Fruit fly (Drosophila melanogaster) whole organism, embryonic: ENCODE measurements around the gene SecCl.

Source experiments
- ATbp ChIP-seq: fragments of 200-800 bp; sonication (Bioruptor generic); optimal IDR thresholded peaks from 2 replicates; lab custom pipeline; 2017; ENCODE audit warnings: missing biosample characterization, mild to moderate bottlenecking, missing genetic modification characterization, missing genetic modification reagents
- Aef1 ChIP-seq: fragments of 200-800 bp; sonication (Bioruptor generic); IDR thresholded peaks from 3 replicates; pipeline ENCODE4 v1.3.6; 2022; ENCODE audit warnings: missing biosample characterization, missing genetic modification characterization
- Antp ChIP-seq: fragments of 200-800 bp; sonication (Bioruptor generic); optimal IDR thresholded peaks from 3 replicates; lab custom pipeline; 2016; ENCODE audit warnings: missing biosample characterization, missing genetic modification characterization
- Blimp-1 ChIP-seq: fragments of 200-800 bp; sonication (Bioruptor generic); optimal IDR thresholded peaks from 3 replicates; lab custom pipeline; 2018; ENCODE audit warnings: missing biosample characterization, missing genetic modification characterization, mild to moderate bottlenecking, moderate library complexity, missing genetic modification reagents
- CG10147 ChIP-seq: fragments of 200-800 bp; sonication (Bioruptor generic); optimal IDR thresholded peaks from 2 replicates; lab custom pipeline; 2019; ENCODE audit warnings: missing biosample characterization, mild to moderate bottlenecking, missing genetic modification characterization, moderate library complexity
- CG10209 ChIP-seq: fragments of 200-800 bp; sonication (Bioruptor generic); optimal IDR thresholded peaks from 3 replicates; lab custom pipeline; 2017; ENCODE audit warnings: missing biosample characterization, mild to moderate bottlenecking, missing genetic modification characterization, missing genetic modification reagents
- CG10654 ChIP-seq: fragments of 200-800 bp; sonication (Bioruptor generic); optimal IDR thresholded peaks from 2 replicates; lab custom pipeline; 2016; ENCODE audit warnings: missing biosample characterization, missing genetic modification characterization
- CG11398 ChIP-seq: fragments of 200-800 bp; sonication (Bioruptor generic); optimal IDR thresholded peaks from 2 replicates; lab custom pipeline; 2016; ENCODE audit warnings: missing biosample characterization, missing genetic modification characterization
- CG11456 ChIP-seq: fragments of 200-800 bp; sonication (Bioruptor generic); IDR thresholded peaks from 3 replicates; pipeline ENCODE4 v1.3.6; 2022; ENCODE audit warnings: missing biosample characterization, missing genetic modification characterization
- CG12104 ChIP-seq: fragments of 200-800 bp; sonication (Bioruptor generic); optimal IDR thresholded peaks from 3 replicates; lab custom pipeline; 2016; ENCODE audit warnings: missing biosample characterization, missing genetic modification characterization
- CG12391 ChIP-seq: fragments of 200-800 bp; sonication (Bioruptor generic); optimal IDR thresholded peaks from 3 replicates; lab custom pipeline; 2018; ENCODE audit warnings: missing biosample characterization, mild to moderate bottlenecking, missing genetic modification characterization, moderate library complexity
- CG12942 ChIP-seq: fragments of 200-800 bp; sonication (Bioruptor generic); optimal IDR thresholded peaks from 3 replicates; lab custom pipeline; 2016; ENCODE audit warnings: missing biosample characterization, missing genetic modification characterization
- CG16779 ChIP-seq: fragments of 200-800 bp; sonication (Bioruptor generic); IDR thresholded peaks from 2 replicates; pipeline ENCODE4 v1.3.6; 2022; ENCODE audit warnings: missing biosample characterization, missing genetic modification characterization
- CG17829 ChIP-seq: fragments of 200-800 bp; optimal IDR thresholded peaks from 2 replicates; lab custom pipeline; 2019; ENCODE audit warnings: missing biosample characterization, mild to moderate bottlenecking, missing genetic modification characterization, moderate library complexity
- CG18262 ChIP-seq: fragments of 200-800 bp; optimal IDR thresholded peaks from 3 replicates; lab custom pipeline; 2019; ENCODE audit warnings: missing biosample characterization, mild to moderate bottlenecking, missing genetic modification characterization, moderate library complexity
- CG3163 ChIP-seq: fragments of 200-800 bp; sonication (Bioruptor generic); optimal IDR thresholded peaks from 3 replicates; lab custom pipeline; 2016; ENCODE audit warnings: missing biosample characterization, missing genetic modification characterization
- CG5953 ChIP-seq: fragments of 200-800 bp; sonication (Bioruptor generic); IDR thresholded peaks from 2 replicates; pipeline ENCODE4 v1.3.6; 2022; ENCODE audit warnings: missing biosample characterization, missing genetic modification characterization
- CG6175 ChIP-seq: fragments of 200-800 bp; sonication (Bioruptor generic); IDR thresholded peaks from 3 replicates; pipeline ENCODE4 v1.3.6; 2022; ENCODE audit warnings: missing biosample characterization, missing genetic modification characterization
- CG6272 ChIP-seq: fragments of 200-800 bp; sonication (Bioruptor generic); IDR thresholded peaks from 2 replicates; pipeline ENCODE4 v1.3.6; 2022; ENCODE audit warnings: missing biosample characterization, missing genetic modification characterization
- CG6654 ChIP-seq: fragments of 200-800 bp; sonication (Bioruptor generic); optimal IDR thresholded peaks from 2 replicates; lab custom pipeline; 2017; ENCODE audit warnings: missing biosample characterization, mild to moderate bottlenecking, missing genetic modification characterization
- CG7372 ChIP-seq: fragments of 200-800 bp; sonication (Bioruptor generic); IDR thresholded peaks from 2 replicates; pipeline ENCODE4 v1.3.6; 2022; ENCODE audit warnings: missing biosample characterization, missing genetic modification characterization
- CG8388 ChIP-seq: fragments of 200-800 bp; sonication (Bioruptor generic); optimal IDR thresholded peaks from 2 replicates; lab custom pipeline; 2019; ENCODE audit warnings: missing biosample characterization, mild to moderate bottlenecking, missing genetic modification characterization, moderate library complexity
- CG9609 ChIP-seq: fragments of 200-800 bp; sonication (Bioruptor generic); optimal IDR thresholded peaks from 3 replicates; lab custom pipeline; 2016; ENCODE audit warnings: missing biosample characterization, missing genetic modification characterization
- Dfd ChIP-seq, 2 experiments: fragments of >200 bp; optimal IDR thresholded peaks; 2 replicates each; lab custom pipeline; 2017; ENCODE audit warnings: missing biosample characterization in 2 of 2, missing genetic modification characterization in 2 of 2
- Dip3 ChIP-seq: fragments of 200-800 bp; sonication (Bioruptor generic); optimal IDR thresholded peaks from 3 replicates; lab custom pipeline; 2016; ENCODE audit warnings: missing biosample characterization, missing genetic modification characterization
- Lpt ChIP-seq: fragments of >200 bp; optimal IDR thresholded peaks from 2 replicates; lab custom pipeline; 2018; ENCODE audit warnings: missing biosample characterization, missing genetic modification characterization
- MTF-1 ChIP-seq: fragments of 200-800 bp; sonication (Bioruptor generic); optimal IDR thresholded peaks from 2 replicates; lab custom pipeline; 2018; ENCODE audit warnings: missing biosample characterization, mild to moderate bottlenecking, missing genetic modification characterization, borderline replicate concordance
- Nf-YB ChIP-seq: fragments of 200-800 bp; sonication (Bioruptor generic); optimal IDR thresholded peaks from 3 replicates; lab custom pipeline; 2019; ENCODE audit warnings: missing biosample characterization, mild to moderate bottlenecking, missing genetic modification characterization, moderate library complexity
- Side ChIP-seq: fragments of 200-800 bp; sonication (Bioruptor generic); optimal IDR thresholded peaks from 2 replicates; lab custom pipeline; 2016; ENCODE audit warnings: missing biosample characterization, missing genetic modification characterization
- Six4 ChIP-seq: fragments of 200-800 bp; sonication (Bioruptor generic); optimal IDR thresholded peaks from 2 replicates; lab custom pipeline; 2016; ENCODE audit warnings: missing biosample characterization, missing genetic modification characterization
- bigmax ChIP-seq: fragments of 200-800 bp; sonication (Bioruptor generic); optimal IDR thresholded peaks from 2 replicates; lab custom pipeline; 2018; ENCODE audit warnings: missing biosample characterization, mild to moderate bottlenecking, missing genetic modification characterization
- cas ChIP-seq: fragments of 200-800 bp; sonication (Bioruptor generic); IDR thresholded peaks from 2 replicates; pipeline ENCODE4 v1.3.6; 2022; ENCODE audit warnings: missing biosample characterization, missing genetic modification characterization
- chm ChIP-seq: fragments of 200-800 bp; sonication (Bioruptor generic); IDR thresholded peaks from 2 replicates; pipeline ENCODE4 v1.3.6; 2022; ENCODE audit warnings: missing biosample characterization, missing genetic modification characterization
- corto ChIP-seq: fragments of 200-800 bp; sonication (Bioruptor generic); optimal IDR thresholded peaks from 2 replicates; lab custom pipeline; 2016; ENCODE audit warnings: missing biosample characterization, mild to moderate bottlenecking, missing genetic modification characterization, moderate library complexity
- crc ChIP-seq: fragments of 200-800 bp; sonication (Bioruptor generic); optimal IDR thresholded peaks from 2 replicates; lab custom pipeline; 2016; ENCODE audit warnings: missing biosample characterization, missing genetic modification characterization
- crp ChIP-seq, 2 experiments: fragments of 200-800 bp; sonication (Bioruptor generic); optimal IDR thresholded peaks; 2 replicates in 1 of 2; 3 replicates in 1 of 2; lab custom pipeline; 2017; ENCODE audit warnings: missing biosample characterization in 2 of 2, missing genetic modification characterization in 2 of 2, mild to moderate bottlenecking in 1 of 2, moderate library complexity in 1 of 2
- cwo ChIP-seq: fragments of 200-800 bp; sonication (Bioruptor generic); optimal IDR thresholded peaks from 3 replicates; lab custom pipeline; 2017; ENCODE audit warnings: missing biosample characterization, missing genetic modification characterization, mild to moderate bottlenecking, moderate library complexity, missing genetic modification reagents
- eyg ChIP-seq: fragments of 200-800 bp; sonication (Bioruptor generic); optimal IDR thresholded peaks from 3 replicates; lab custom pipeline; 2016; ENCODE audit warnings: missing biosample characterization, missing genetic modification characterization
- gem ChIP-seq: fragments of 200-800 bp; sonication (Bioruptor generic); optimal IDR thresholded peaks from 2 replicates; lab custom pipeline; 2019; ENCODE audit warnings: missing biosample characterization, mild to moderate bottlenecking, missing genetic modification characterization, moderate library complexity
- ham ChIP-seq: fragments of 200-800 bp; sonication (Bioruptor generic); IDR thresholded peaks from 2 replicates; pipeline ENCODE4 v1.3.6; 2022; ENCODE audit warnings: missing biosample characterization, missing genetic modification characterization
- kah ChIP-seq: fragments of 200-800 bp; sonication (Bioruptor generic); optimal IDR thresholded peaks from 2 replicates; lab custom pipeline; 2018; ENCODE audit warnings: missing biosample characterization, mild to moderate bottlenecking, missing genetic modification characterization
- kay ChIP-seq: fragments of 200-800 bp; sonication (Bioruptor generic); optimal IDR thresholded peaks from 2 replicates; lab custom pipeline; 2016; ENCODE audit warnings: missing biosample characterization, missing genetic modification characterization
- onecut ChIP-seq: fragments of 200-800 bp; sonication (Bioruptor generic); IDR thresholded peaks from 2 replicates; pipeline ENCODE4 v1.3.6; 2022; ENCODE audit warnings: missing biosample characterization, missing genetic modification characterization
- pb ChIP-seq: fragments of 200-800 bp; sonication (Bioruptor generic); optimal IDR thresholded peaks from 3 replicates; lab custom pipeline; 2016; ENCODE audit warnings: missing biosample characterization, missing genetic modification characterization
- ro ChIP-seq: fragments of 200-800 bp; sonication (Bioruptor generic); IDR thresholded peaks from 2 replicates; pipeline ENCODE4 v1.3.6; 2022; ENCODE audit warnings: missing biosample characterization, missing genetic modification characterization
- sisA ChIP-seq: fragments of 200-800 bp; sonication (Bioruptor generic); IDR thresholded peaks from 2 replicates; pipeline ENCODE4 v1.3.6; 2022; ENCODE audit warnings: missing biosample characterization, missing genetic modification characterization
- tll ChIP-seq, 2 experiments: fragments of 200-800 bp in 1 of 2; fragments of >200 bp in 1 of 2; sonication (Bioruptor generic) in 1 of 2; optimal IDR thresholded peaks; 2 replicates each; lab custom pipeline; 2017 to 2019; ENCODE audit warnings: missing biosample characterization in 2 of 2, missing genetic modification characterization in 2 of 2, mild to moderate bottlenecking in 1 of 2, moderate library complexity in 1 of 2
- tna ChIP-seq: fragments of 200-800 bp; sonication (Bioruptor generic); IDR thresholded peaks from 2 replicates; pipeline ENCODE4 v1.3.6; 2022; ENCODE audit warnings: missing biosample characterization, missing genetic modification characterization; ENCODE audit not compliant: partially characterized antibody
- unpg ChIP-seq: fragments of 200-800 bp; sonication (Bioruptor generic); optimal IDR thresholded peaks from 3 replicates; lab custom pipeline; 2018; ENCODE audit warnings: missing biosample characterization, mild to moderate bottlenecking, missing genetic modification characterization, moderate library complexity
- wdn ChIP-seq: fragments of 200-800 bp; sonication (Bioruptor generic); IDR thresholded peaks from 2 replicates; pipeline ENCODE4 v1.3.6; 2022; ENCODE audit warnings: missing biosample characterization, missing genetic modification characterization
- wor ChIP-seq: fragments of 200-800 bp; sonication (Bioruptor generic); IDR thresholded peaks from 2 replicates; pipeline ENCODE4 v1.3.6; 2022; ENCODE audit warnings: missing biosample characterization, missing genetic modification characterization
- z ChIP-seq: fragments of 200-800 bp; sonication (Bioruptor generic); IDR thresholded peaks from 3 replicates; pipeline ENCODE4 v1.3.6; 2022; ENCODE audit warnings: missing biosample characterization, missing genetic modification characterization

SecCl gene

DNA sequence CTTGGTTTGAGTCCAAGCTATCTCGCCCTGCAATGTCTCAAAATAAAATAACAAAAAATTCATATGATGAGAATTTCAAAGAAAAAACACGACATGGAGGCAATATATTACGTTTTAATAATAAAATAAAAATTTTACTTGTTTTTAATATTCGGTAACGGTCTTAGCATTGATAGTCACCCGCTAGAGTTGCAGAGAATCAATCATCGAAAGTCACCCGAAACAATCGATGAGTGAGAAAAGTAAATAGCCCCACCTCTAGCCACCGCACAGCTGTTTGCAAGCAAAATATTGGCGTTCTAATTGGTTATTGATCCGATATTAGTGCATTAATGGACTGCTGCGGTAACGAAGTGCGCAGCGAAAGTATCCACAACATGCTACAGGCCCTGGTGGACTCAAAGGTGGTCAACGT lies 6.1 kb downstream of the SecCl start, which contains the start of gene CG34250 (continued):
- TF ChIP-seq cwo, result no peak
- peak; percentile 26 for TF ChIP-seq CG10147 (GFP tag; lab: Kevin White, UChicago)
- peak; percentile 37 for TF ChIP-seq CG18262 (tag; lab: Kevin White, UChicago)
- TF ChIP-seq Six4 (GFP tag; lab: Kevin White, UChicago), result peak; percentile 7
- no peak for TF ChIP-seq CG6175 (GFP tag; lab: Robert Waterston, UW)
- no peak for TF ChIP-seq Dfd (GFP tag; optimal IDR thresholded peaks at IDR 0.05; lab: Kevin White, UChicago)
- TF ChIP-seq kay (GFP tag; lab: Kevin White, UChicago), result peak; percentile 6
- no peak for TF ChIP-seq unpg
- no peak for TF ChIP-seq CG3163
- TF ChIP-seq onecut (GFP tag; lab: Robert Waterston, UW), result peak; percentile 74
- no peak for TF ChIP-seq Side
- no peak for TF ChIP-seq CG11398 (GFP tag; lab: Kevin White, UChicago)
- peak; percentile 33 for TF ChIP-seq gem (tag; lab: Kevin White, UChicago)
- no peak for TF ChIP-seq Aef1 (GFP tag; lab: Robert Waterston, UW)
- TF ChIP-seq pb, result no peak
- TF ChIP-seq chm (GFP tag; lab: Robert Waterston, UW), result no peak
- TF ChIP-seq bigmax (GFP tag; lab: Kevin White, UChicago), result no peak
- no peak for TF ChIP-seq Lpt
- TF ChIP-seq CG9609 (GFP tag; lab: Kevin White, UChicago), result no peak
- TF ChIP-seq CG12104 (GFP tag; lab: Kevin White, UChicago), result peak; percentile 38
- peak; percentile 51 for TF ChIP-seq corto
- no peak for TF ChIP-seq CG6654 (GFP tag; lab: Kevin White, UChicago)
- no peak for TF ChIP-seq MTF-1 (GFP tag; lab: Kevin White, UChicago)
- TF ChIP-seq kah (GFP tag; lab: Kevin White, UChicago), result no peak
- no peak for TF ChIP-seq sisA
- TF ChIP-seq cas (GFP tag; lab: Robert Waterston, UW), result no peak
- TF ChIP-seq crp (GFP tag; optimal IDR thresholded peaks at IDR 0.05; lab: Kevin White, UChicago), result peak; percentile 95 to 99
- TF ChIP-seq tll (GFP tag; optimal IDR thresholded peaks at IDR 0.05; lab: Kevin White, UChicago), result peak in 1 of 2 experiments; percentile 48
- TF ChIP-seq CG7372, result no peak
- peak; percentile 16 for TF ChIP-seq Nf-YB (GFP tag; lab: Kevin White, UChicago)
- no peak for TF ChIP-seq z (GFP tag; lab: Robert Waterston, UW)
- TF ChIP-seq CG10654 (GFP tag; lab: Kevin White, UChicago), result peak; percentile 11
- TF ChIP-seq CG12942 (GFP tag; lab: Kevin White, UChicago), result peak; percentile 46
- no peak for TF ChIP-seq CG11456
- no peak for TF ChIP-seq eyg (GFP tag; lab: Kevin White, UChicago)
- peak; percentile 43; the same call in 1 of the 2 replicates for TF ChIP-seq tna (GFP tag; lab: Robert Waterston, UW)
- peak; percentile 39 for TF ChIP-seq CG10209 (GFP tag; lab: Kevin White, UChicago)
- no peak for TF ChIP-seq ATbp (GFP tag; lab: Kevin White, UChicago)
- TF ChIP-seq CG6272 (GFP tag; lab: Robert Waterston, UW), result no peak
- TF ChIP-seq CG12391 (tag; lab: Kevin White, UChicago), result peak; percentile 77
- no peak for TF ChIP-seq crc (GFP tag; lab: Kevin White, UChicago)
- no peak for TF ChIP-seq wor (GFP tag; lab: Robert Waterston, UW)
- TF ChIP-seq CG17829 (tag; lab: Kevin White, UChicago), result peak; percentile 62
- no peak for TF ChIP-seq CG8388 (GFP tag; lab: Kevin White, UChicago)
- peak; percentile 19 for TF ChIP-seq Dip3 (GFP tag; lab: Kevin White, UChicago)
- TF ChIP-seq Blimp-1, result peak; percentile 29
- TF ChIP-seq ro (GFP tag; lab: Robert Waterston, UW), result no peak
- no peak for TF ChIP-seq Antp (GFP tag; lab: Kevin White, UChicago)
- no peak for TF ChIP-seq CG5953 (GFP tag; lab: Robert Waterston, UW)
- no peak for TF ChIP-seq CG16779
- no peak for TF ChIP-seq wdn (GFP tag; lab: Robert Waterston, UW)
- no peak for TF ChIP-seq ham (GFP tag; lab: Robert Waterston, UW)
